Fruit fly (Drosophila melanogaster): ENCODE results near the gene eEF1delta.

DNA sequence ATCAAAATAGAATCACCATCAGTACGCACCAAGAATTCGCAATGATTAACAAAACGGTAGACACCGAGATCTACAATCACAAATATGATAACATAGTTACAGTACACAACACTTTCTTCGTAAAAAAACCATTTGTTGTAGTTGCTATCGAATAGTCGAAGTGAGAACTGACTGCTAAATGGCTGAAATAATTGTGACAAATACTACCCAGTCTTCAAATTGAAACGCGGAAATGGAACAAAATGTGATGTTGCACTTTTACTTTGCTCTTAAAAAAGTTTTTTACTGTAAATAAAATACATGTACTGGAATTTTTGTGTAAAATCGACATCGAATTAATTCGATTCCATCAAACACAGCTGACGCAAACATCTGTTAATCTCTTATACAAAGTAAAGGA lies 797 bp upstream of the eEF1delta start, which contains the start of gene ova:
- no peak for TF ChIP-seq Crg-1 (GFP tag; optimal IDR thresholded peaks at IDR 0.05)
- no peak for TF ChIP-seq Hr96 (GFP tag; optimal IDR thresholded peaks at IDR 0.05)
- TF ChIP-seq CG7045 (GFP tag; optimal IDR thresholded peaks at IDR 0.05): no peak
- TF ChIP-seq CG1620 (GFP tag; optimal IDR thresholded peaks at IDR 0.05): no peak
- no peak for TF ChIP-seq cnc (optimal IDR thresholded peaks at IDR 0.05)
- TF ChIP-seq tj (GFP tag; optimal IDR thresholded peaks at IDR 0.05): no peak
- no peak for TF ChIP-seq CG33017 (tag; optimal IDR thresholded peaks at IDR 0.05)
- no peak for TF ChIP-seq toe (GFP tag; optimal IDR thresholded peaks at IDR 0.05)

Data from whole organism, adult.